Fruit fly (Drosophila melanogaster): ENCODE measurements around the gene fbp.
A peak's percentile ranks its signal among the peaks of the same experiment; 100 is the strongest.

The fbp gene

dm6 chr2L:19795320-19796110 is 31.6 kb upstream of the fbp start (continued):
- TF ChIP-seq HmgZ (tag; optimal IDR thresholded peaks at IDR 0.05) (peak; percentile 32), CG15479 (GFP tag; optimal IDR thresholded peaks at IDR 0.05) (no peak), CG13624 (GFP tag; optimal IDR thresholded peaks at IDR 0.05) (peak; percentile 63), CG1647 (GFP tag; optimal IDR thresholded peaks at IDR 0.05) (no peak), CG4360 (GFP tag; IDR thresholded peaks at IDR 0.05) (no peak), Ets97D (GFP tag; optimal IDR thresholded peaks at IDR 0.05) (peak; percentile 95), chn (GFP tag; optimal IDR thresholded peaks at IDR 0.05) (peak; percentile 2), CG13424 (tag; optimal IDR thresholded peaks at IDR 0.05) (peak; percentile 44), Adf1 (GFP tag; IDR thresholded peaks at IDR 0.05) (no peak), her (GFP tag; optimal IDR thresholded peaks at IDR 0.05) (peak; percentile 23), ro (GFP tag; IDR thresholded peaks at IDR 0.05) (no peak), sna (GFP tag; IDR thresholded peaks at IDR 0.05; ENCODE audit: partially characterized antibody) (peak; percentile 74; the same call in 1 of the 2 replicates), CG6791 (GFP tag; IDR thresholded peaks at IDR 0.05; ENCODE audit: partially characterized antibody) (peak; percentile 72), ttk (GFP tag; IDR thresholded peaks at IDR 0.05) (no peak), Nf-YC (tag; optimal IDR thresholded peaks at IDR 0.05) (peak; percentile 27), Hr3 (GFP tag; optimal IDR thresholded peaks at IDR 0.05) (peak; percentile 50), zen (tag; optimal IDR thresholded peaks at IDR 0.05) (peak; percentile 60), lmd (GFP tag; IDR thresholded peaks at IDR 0.05) (peak; percentile 44; the same call in 1 of the 2 replicates), CG18619 (GFP tag; optimal IDR thresholded peaks at IDR 0.05) (peak; percentile 47), CG9817 (tag; optimal IDR thresholded peaks at IDR 0.05) (peak; percentile 36), Lpt (GFP tag; optimal IDR thresholded peaks at IDR 0.05) (no peak), Dll (GFP tag; IDR thresholded peaks at IDR 0.05; ENCODE audit: partially characterized antibody) (peak; percentile 80), D19B (GFP tag; optimal IDR thresholded peaks at IDR 0.05) (no peak), CG6813 (GFP tag; optimal IDR thresholded peaks at IDR 0.05) (no peak), Pdp1 (GFP tag; optimal IDR thresholded peaks at IDR 0.05) (peak; percentile 23 to 63), so (GFP tag; IDR thresholded peaks at IDR 0.05) (no peak), CG12104 (GFP tag; optimal IDR thresholded peaks at IDR 0.05) (no peak), Sry-δ (GFP tag; optimal IDR thresholded peaks at IDR 0.05) (peak; percentile 95), CG31388 (GFP tag; optimal IDR thresholded peaks at IDR 0.05) (no peak), MBD-R2 (GFP tag; IDR thresholded peaks at IDR 0.05) (peak; percentile 92), CG33557 (GFP tag; optimal IDR thresholded peaks at IDR 0.05) (peak; percentile 35), sob (GFP tag; IDR thresholded peaks at IDR 0.05) (peak; percentile 10; the same call in 1 of the 2 replicates), CG9215 (GFP tag; IDR thresholded peaks at IDR 0.05) (peak; percentile 18; the same call in 1 of the 2 replicates), amos (GFP tag; IDR thresholded peaks at IDR 0.05; ENCODE audit: partially characterized antibody) (peak; percentile 85), Hmx (GFP tag; optimal IDR thresholded peaks at IDR 0.05) (peak; percentile 36), Sin3A (optimal IDR thresholded peaks at IDR 0.05) (peak; percentile 58), CG2889 (GFP tag; IDR thresholded peaks at IDR 0.05) (no peak), pan (optimal IDR thresholded peaks at IDR 0.05) (no peak), pan (GFP tag; optimal IDR thresholded peaks at IDR 0.05 in 1 of 2, IDR thresholded peaks at IDR 0.05 in 1 of 2) (no peak), CG3163 (GFP tag; optimal IDR thresholded peaks at IDR 0.05) (no peak), fd3F (GFP tag; optimal IDR thresholded peaks at IDR 0.05) (no peak), CG15601 (tag; optimal IDR thresholded peaks at IDR 0.05) (peak; percentile 30), sens (GFP tag) (peak; percentile 87), Camta (GFP tag; optimal IDR thresholded peaks at IDR 0.05) (peak; percentile 17), CG17361 (GFP tag; IDR thresholded peaks at IDR 0.05) (peak; percentile 60; the same call in 2 of the 3 replicates), CG6854 (GFP tag; optimal IDR thresholded peaks at IDR 0.05) (no peak), CG8944 (GFP tag; optimal IDR thresholded peaks at IDR 0.05) (peak; percentile 47), crol (GFP tag; IDR thresholded peaks at IDR 0.05) (peak; percentile 95), CG3995 (GFP tag; optimal IDR thresholded peaks at IDR 0.05) (peak; percentile 51), Chrac-16 (GFP tag; optimal IDR thresholded peaks at IDR 0.05) (peak; percentile 55)
